Worm (Caenorhabditis elegans) whole organism, L2 larva: ENCODE measurements around the gene msp-63.

ENCODE experiments used
- C34F6.9 ChIP-seq: fragments of 150-350 bp; optimal IDR thresholded peaks from 2 replicates; lab custom pipeline; 2014; ENCODE audit warnings: missing biosample characterization, missing genetic modification characterization
- F13H6.1 ChIP-seq: sonication (generic microtip); optimal IDR thresholded peaks from 2 replicates; lab custom pipeline; 2016; ENCODE audit warnings: missing genetic modification characterization, missing compliant biosample characterization
- R02D3.7 ChIP-seq: fragments of 150-350 bp; optimal IDR thresholded peaks from 2 replicates; lab custom pipeline; 2014; ENCODE audit warnings: missing biosample characterization, missing genetic modification characterization
- Y55F3AM.14 ChIP-seq: fragments of 200-800 bp; sonication (Bioruptor generic); optimal IDR thresholded peaks from 2 replicates; lab custom pipeline; 2018; ENCODE audit warnings: mild to moderate bottlenecking, missing genetic modification characterization, missing compliant biosample characterization
- ZK546.5 ChIP-seq: sonication (generic microtip); optimal IDR thresholded peaks from 2 replicates; lab custom pipeline; 2017; ENCODE audit warnings: missing biosample characterization, missing genetic modification characterization
- alr-1 ChIP-seq: fragments of 150-350 bp; optimal IDR thresholded peaks from 2 replicates; lab custom pipeline; 2014; ENCODE audit warnings: missing biosample characterization, missing genetic modification characterization
- aly-2 ChIP-seq: fragments of 150-350 bp; optimal IDR thresholded peaks from 2 replicates; lab custom pipeline; 2014; ENCODE audit warnings: missing biosample characterization, missing genetic modification characterization
- ama-1 ChIP-seq: fragments of 150-350 bp; optimal IDR thresholded peaks from 2 replicates; lab custom pipeline; 2018; ENCODE audit warnings: inconsistent platforms
- blmp-1 ChIP-seq: sonication (generic microtip); optimal IDR thresholded peaks from 2 replicates; lab custom pipeline; 2017; ENCODE audit warnings: missing genetic modification characterization, mild to moderate bottlenecking, missing compliant biosample characterization, antibody characterized with exemption, moderate library complexity; ENCODE audit not compliant: insufficient read depth
- ceh-16 ChIP-seq: fragments of 150-350 bp; optimal IDR thresholded peaks from 2 replicates; lab custom pipeline; 2014; ENCODE audit warnings: missing biosample characterization, missing genetic modification characterization
- ceh-82 ChIP-seq: fragments of 150-350 bp; optimal IDR thresholded peaks from 2 replicates; lab custom pipeline; 2014; ENCODE audit warnings: missing biosample characterization, missing genetic modification characterization
- crh-2 ChIP-seq: sonication (generic microtip); optimal IDR thresholded peaks from 2 replicates; lab custom pipeline; 2017; ENCODE audit warnings: missing biosample characterization, missing genetic modification characterization
- dmd-4 ChIP-seq: sonication (generic microtip); optimal IDR thresholded peaks from 2 replicates; lab custom pipeline; 2017; ENCODE audit warnings: missing biosample characterization, missing genetic modification characterization
- egl-27 ChIP-seq: sonication (generic microtip); optimal IDR thresholded peaks from 3 replicates; lab custom pipeline; 2017; ENCODE audit warnings: missing biosample characterization, missing genetic modification reagents, missing genetic modification characterization
- elt-1 ChIP-seq: fragments of 150-350 bp; optimal IDR thresholded peaks from 2 replicates; lab custom pipeline; 2014; ENCODE audit warnings: missing biosample characterization, missing genetic modification characterization
- elt-3 ChIP-seq: sonication (generic microtip); optimal IDR thresholded peaks from 2 replicates; lab custom pipeline; 2017; ENCODE audit warnings: missing biosample characterization, missing genetic modification characterization
- gmeb-1 ChIP-seq: fragments of 150-350 bp; optimal IDR thresholded peaks from 2 replicates; lab custom pipeline; 2014; ENCODE audit warnings: missing biosample characterization, missing genetic modification characterization
- lin-11 ChIP-seq: fragments of 150-350 bp; sonication (generic microtip); optimal IDR thresholded peaks from 2 replicates; lab custom pipeline; 2014; ENCODE audit warnings: missing biosample characterization, missing genetic modification characterization, inconsistent platforms, mixed read lengths
- lin-13 ChIP-seq: fragments of 150-350 bp; optimal IDR thresholded peaks from 2 replicates; lab custom pipeline; 2014; ENCODE audit warnings: missing biosample characterization, missing genetic modification reagents, missing genetic modification characterization
- lin-39 ChIP-seq: fragments of 150-350 bp; optimal IDR thresholded peaks from 2 replicates; lab custom pipeline; 2014; ENCODE audit warnings: missing biosample characterization, missing genetic modification reagents, missing genetic modification characterization
- lsy-2 ChIP-seq, 2 experiments: fragments of 150-350 bp in 1 of 2; sonication (generic microtip) in 1 of 2; optimal IDR thresholded peaks; 2 replicates each; lab custom pipeline; 2014 to 2017; ENCODE audit warnings: missing biosample characterization in 2 of 2, missing genetic modification characterization in 2 of 2
- mab-5 ChIP-seq: fragments of 150-350 bp; optimal IDR thresholded peaks from 2 replicates; lab custom pipeline; 2014; ENCODE audit warnings: missing biosample characterization, missing genetic modification characterization
- mbf-1 ChIP-seq: sonication (generic microtip); optimal IDR thresholded peaks from 2 replicates; lab custom pipeline; 2017; ENCODE audit warnings: missing biosample characterization, missing genetic modification characterization
- mdl-1 ChIP-seq, 2 experiments: fragments of 150-350 bp in 1 of 2; sonication (generic microtip) in 1 of 2; optimal IDR thresholded peaks; 2 replicates each; lab custom pipeline; 2017; ENCODE audit warnings: missing biosample characterization in 2 of 2, missing genetic modification characterization in 2 of 2
- nhr-10 ChIP-seq: sonication (generic microtip); optimal IDR thresholded peaks from 2 replicates; lab custom pipeline; 2017; ENCODE audit warnings: missing biosample characterization, missing genetic modification characterization
- nhr-11 ChIP-seq: fragments of 150-350 bp; optimal IDR thresholded peaks from 2 replicates; lab custom pipeline; 2014; ENCODE audit warnings: missing biosample characterization, missing genetic modification characterization
- nhr-12 ChIP-seq: fragments of 150-350 bp; optimal IDR thresholded peaks from 2 replicates; lab custom pipeline; 2014; ENCODE audit warnings: missing biosample characterization, missing genetic modification characterization
- nhr-23 ChIP-seq: fragments of 150-350 bp; optimal IDR thresholded peaks from 2 replicates; lab custom pipeline; 2014; ENCODE audit warnings: missing biosample characterization, missing genetic modification reagents, missing genetic modification characterization
- nhr-25 ChIP-seq: fragments of 150-350 bp; sonication (generic microtip); optimal IDR thresholded peaks from 3 replicates; lab custom pipeline; 2014; ENCODE audit warnings: missing biosample characterization, missing genetic modification characterization
- nhr-6 ChIP-seq: fragments of 150-350 bp; optimal IDR thresholded peaks from 2 replicates; lab custom pipeline; 2014; ENCODE audit warnings: missing biosample characterization, missing genetic modification characterization
- nhr-77 ChIP-seq: fragments of 150-350 bp; optimal IDR thresholded peaks from 2 replicates; lab custom pipeline; 2014; ENCODE audit warnings: missing biosample characterization, missing genetic modification characterization
- peb-1 ChIP-seq: fragments of 150-350 bp; optimal IDR thresholded peaks from 2 replicates; lab custom pipeline; 2014; ENCODE audit warnings: missing biosample characterization, missing genetic modification characterization
- sem-4 ChIP-seq: fragments of 150-350 bp; optimal IDR thresholded peaks from 2 replicates; lab custom pipeline; 2014; ENCODE audit warnings: missing biosample characterization, missing genetic modification reagents, missing genetic modification characterization
- skn-1 ChIP-seq: sonication (generic microtip); optimal IDR thresholded peaks from 2 replicates; lab custom pipeline; 2017; ENCODE audit warnings: missing biosample characterization, missing genetic modification characterization
- sma-9 ChIP-seq, 2 experiments: fragments of 150-350 bp in 1 of 2; sonication (generic microtip) in 1 of 2; optimal IDR thresholded peaks; 2 replicates each; lab custom pipeline; 2014 to 2016; ENCODE audit warnings: missing genetic modification characterization in 2 of 2, mild to moderate bottlenecking in 1 of 2, missing biosample characterization in 1 of 2, missing compliant biosample characterization in 1 of 2, missing genetic modification reagents in 1 of 2, moderate library complexity in 1 of 2
- snpc-4 ChIP-seq: fragments of 150-350 bp; optimal IDR thresholded peaks from 2 replicates; lab custom pipeline; 2014; ENCODE audit warnings: missing biosample characterization, missing genetic modification characterization
- unc-39 ChIP-seq: fragments of 150-350 bp; optimal IDR thresholded peaks from 2 replicates; lab custom pipeline; 2014; ENCODE audit warnings: missing biosample characterization, missing genetic modification characterization
- unc-62 ChIP-seq: fragments of 150-350 bp; optimal IDR thresholded peaks from 2 replicates; lab custom pipeline; 2014; ENCODE audit warnings: missing biosample characterization, missing genetic modification reagents, missing genetic modification characterization
- zag-1 ChIP-seq: fragments of 150-350 bp; optimal IDR thresholded peaks from 2 replicates; lab custom pipeline; 2014; ENCODE audit warnings: missing biosample characterization, missing genetic modification characterization
- ztf-1 ChIP-seq: fragments of 200-800 bp; sonication (Bioruptor generic); conservative IDR thresholded peaks from 2 replicates; pipeline ENCODE4 v1.3.6; 2022; ENCODE audit warnings: missing genetic modification characterization, missing compliant biosample characterization
- ztf-11 ChIP-seq: sonication (generic microtip); optimal IDR thresholded peaks from 2 replicates; lab custom pipeline; 2017; ENCODE audit warnings: missing biosample characterization, missing genetic modification characterization
- ztf-4 ChIP-seq: fragments of 150-350 bp; optimal IDR thresholded peaks from 2 replicates; lab custom pipeline; 2014; ENCODE audit warnings: missing biosample characterization, missing genetic modification characterization

msp-63 gene

ce11 chrII:5790313-5790773 is 6.9 kb downstream of the msp-63 start, which contains the start of gene lect-2 (continued):
- TF ChIP-seq peb-1 (no peak), unc-62 (GFP tag; lab: Kevin White, UChicago) (no peak), nhr-12 (tag; lab: Kevin White, UChicago) (no peak), ceh-16 (no peak), mdl-1 (tag; optimal IDR thresholded peaks at IDR 0.05; lab: Kevin White, UChicago) (no peak), nhr-77 (tag; lab: Kevin White, UChicago) (no peak), ceh-82 (tag; lab: Kevin White, UChicago) (no peak), nhr-10 (tag; lab: Kevin White, UChicago) (no peak), nhr-23 (no peak), skn-1 (no peak), nhr-25 (tag; lab: Kevin White, UChicago) (no peak)
- TF ChIP-seq, all 48 proteins: peak for 6

ce11 chrII:5788815-5789214 is 8.4 kb downstream of the msp-63 start, which contains the start of gene K05F1.13:
TSS of gene K05F1.13 (plus strand) at chrII:5789115.
- TF ChIP-seq mab-5 (tag; lab: Kevin White, UChicago) (no peak), ceh-16 (no peak), nhr-10 (tag; lab: Kevin White, UChicago) (no peak), sem-4 (tag; lab: Kevin White, UChicago) (no peak), lin-11 (tag; lab: Kevin White, UChicago) (no peak), unc-62 (GFP tag; lab: Kevin White, UChicago) (no peak), nhr-77 (tag; lab: Kevin White, UChicago) (no peak), ztf-4 (tag; lab: Kevin White, UChicago) (no peak), egl-27 (tag; lab: Kevin White, UChicago) (no peak)
- TF ChIP-seq, all 48 proteins: peak for 0

ce11 chrII:5785504-5785903 is 11.7 kb downstream of the msp-63 start:
- TF ChIP-seq egl-27 (tag; lab: Kevin White, UChicago) (no peak), alr-1 (tag; lab: Kevin White, UChicago) (no peak)
- TF ChIP-seq, all 48 proteins: peak for 0

- TF ChIP-seq sma-9 (GFP tag; optimal IDR thresholded peaks at IDR 0.05; lab: Kevin White, UChicago) (peak; percentile 62), sma-9 (tag; optimal IDR thresholded peaks at IDR 0.05; lab: Kevin White, UChicago) (no peak), Y55F3AM.14 (GFP tag; lab: Kevin White, UChicago) (peak; percentile 70), nhr-23 (no peak), R02D3.7 (no peak), ztf-1 (GFP tag; lab: Robert Waterston, UW) (no peak), ceh-16 (no peak), unc-62 (GFP tag; lab: Kevin White, UChicago) (no peak), lin-39 (no peak), mab-5 (tag; lab: Kevin White, UChicago) (no peak), F13H6.1 (tag; lab: Kevin White, UChicago) (peak; percentile 68), alr-1 (tag; lab: Kevin White, UChicago) (no peak), mbf-1 (tag; lab: Kevin White, UChicago) (no peak), C34F6.9 (peak; percentile 21), crh-2 (tag; lab: Kevin White, UChicago) (peak; percentile 63), snpc-4 (no peak), dmd-4 (tag; lab: Kevin White, UChicago) (no peak), nhr-11 (tag; lab: Kevin White, UChicago) (no peak), blmp-1 (tag; lab: Kevin White, UChicago) (no peak), nhr-77 (tag; lab: Kevin White, UChicago) (no peak), nhr-12 (tag; lab: Kevin White, UChicago) (no peak), lin-11 (tag; lab: Kevin White, UChicago) (peak; percentile 48), ZK546.5 (tag; lab: Kevin White, UChicago) (no peak), nhr-10 (tag; lab: Kevin White, UChicago) (no peak), lin-13 (peak; percentile 70), lsy-2 (tag; optimal IDR thresholded peaks at IDR 0.05; lab: Kevin White, UChicago) (peak; percentile 28 to 50), ztf-11 (tag; lab: Kevin White, UChicago) (no peak), unc-39 (tag; lab: Kevin White, UChicago) (no peak), elt-3 (tag; lab: Kevin White, UChicago) (no peak), peb-1 (no peak), zag-1 (tag; lab: Kevin White, UChicago) (no peak), ztf-4 (tag; lab: Kevin White, UChicago) (no peak), aly-2 (tag; lab: Kevin White, UChicago) (no peak), gmeb-1 (tag; lab: Kevin White, UChicago) (no peak), ama-1 (lab: Kevin White, UChicago) (no peak), egl-27 (tag; lab: Kevin White, UChicago) (no peak), ceh-82 (tag; lab: Kevin White, UChicago) (no peak), nhr-6 (tag; lab: Kevin White, UChicago) (no peak), elt-1 (no peak), sem-4 (tag; lab: Kevin White, UChicago) (peak; percentile 26)
These were observed 15.0 kb downstream of the msp-63 start, which contains the start of gene K05F1.6 for ce11 chrII:5781935-5782921. TSS of gene K05F1.6 (plus strand) at chrII:5782520.
